Worm (Caenorhabditis elegans): ENCODE data around the gene hlh-1.

- TF ChIP-seq dao-5 (tag; optimal IDR thresholded peaks at IDR 0.05) (no peak), W03F9.2 (tag; optimal IDR thresholded peaks at IDR 0.05) (no peak), him-1 (tag; optimal IDR thresholded peaks at IDR 0.05) (no peak)
Observed at ce11 chrII:4543568-4543967, 25.2 kb downstream of the hlh-1 start, which contains the start of gene sra-34.

All from whole organism, L4/young adult.